Worm (Caenorhabditis elegans) whole organism, early embryonic: Measurements from ENCODE around the gene rps-21.
A peak's percentile ranks its signal among the peaks of the same experiment; 100 is the strongest.

Experiments used
- B0310.2 ChIP-seq: sonication (generic microtip); optimal IDR thresholded peaks from 2 replicates; lab custom pipeline; 2016; ENCODE audit warnings: mild to moderate bottlenecking, missing genetic modification characterization, missing compliant biosample characterization
- F13C5.2 ChIP-seq: sonication (generic microtip); optimal IDR thresholded peaks from 2 replicates; lab custom pipeline; 2017; ENCODE audit warnings: mild to moderate bottlenecking, missing genetic modification characterization, inconsistent platforms, missing compliant biosample characterization
- aly-1 ChIP-seq: sonication (generic microtip); optimal IDR thresholded peaks from 2 replicates; lab custom pipeline; 2016; ENCODE audit warnings: missing genetic modification characterization, missing compliant biosample characterization
- ama-1 ChIP-seq: fragments of 150-350 bp; optimal IDR thresholded peaks from 2 replicates; lab custom pipeline; 2014
- ceh-13 ChIP-seq: fragments of 200-800 bp; sonication (Bioruptor generic); optimal IDR thresholded peaks from 2 replicates; lab custom pipeline; 2018; ENCODE audit warnings: mild to moderate bottlenecking, missing genetic modification characterization, missing compliant biosample characterization
- ceh-36 ChIP-seq: sonication (generic microtip); optimal IDR thresholded peaks from 2 replicates; lab custom pipeline; 2016; ENCODE audit warnings: missing genetic modification characterization, inconsistent platforms, missing compliant biosample characterization
- ets-7 ChIP-seq: sonication (generic microtip); optimal IDR thresholded peaks from 2 replicates; lab custom pipeline; 2016; ENCODE audit warnings: missing genotype, missing genetic modification characterization, missing compliant biosample characterization
- flt-1 ChIP-seq: fragments of 200-800 bp; sonication (Bioruptor generic); IDR thresholded peaks from 2 replicates; pipeline ENCODE4 v1.3.6; 2022; ENCODE audit warnings: missing genetic modification characterization, missing compliant biosample characterization
- hmbx-1 ChIP-seq: sonication (generic microtip); optimal IDR thresholded peaks from 2 replicates; lab custom pipeline; 2016; ENCODE audit warnings: mild to moderate bottlenecking, missing genetic modification characterization, missing compliant biosample characterization
- hmg-4 ChIP-seq: fragments of 200-800 bp; sonication (Bioruptor generic); optimal IDR thresholded peaks from 2 replicates; lab custom pipeline; 2018; ENCODE audit warnings: mild to moderate bottlenecking, missing genetic modification characterization, missing compliant biosample characterization
- hnd-1 ChIP-seq: sonication (generic microtip); optimal IDR thresholded peaks from 2 replicates; lab custom pipeline; 2016; ENCODE audit warnings: missing genetic modification characterization, missing compliant biosample characterization
- pes-1 ChIP-seq: fragments of 200-800 bp; sonication (Bioruptor generic); IDR thresholded peaks from 2 replicates; pipeline ENCODE4 v1.3.6; 2022; ENCODE audit warnings: missing genetic modification reagents, missing genetic modification characterization, missing compliant biosample characterization
- scrt-1 ChIP-seq: fragments of 200-800 bp; sonication (Bioruptor generic); IDR thresholded peaks from 2 replicates; pipeline ENCODE4 v1.3.6; 2022; ENCODE audit warnings: missing genetic modification characterization, missing compliant biosample characterization
- sea-1 ChIP-seq: fragments of 200-800 bp; sonication (Bioruptor generic); conservative IDR thresholded peaks from 2 replicates; pipeline ENCODE4 v1.3.6; 2022; ENCODE audit warnings: missing genetic modification characterization, missing compliant biosample characterization
- tbx-11 ChIP-seq: fragments of 200-800 bp; sonication (Bioruptor generic); IDR thresholded peaks from 2 replicates; pipeline ENCODE4 v1.3.6; 2022; ENCODE audit warnings: missing genetic modification characterization, missing compliant biosample characterization
- tbx-37 ChIP-seq: fragments of 200-800 bp; sonication (Bioruptor generic); conservative IDR thresholded peaks from 2 replicates; pipeline ENCODE4 v1.3.6; 2022; ENCODE audit warnings: missing genetic modification reagents, missing genetic modification characterization, missing compliant biosample characterization
- tra-4 ChIP-seq: sonication (generic microtip); optimal IDR thresholded peaks from 2 replicates; lab custom pipeline; 2017; ENCODE audit warnings: missing genetic modification characterization, missing compliant biosample characterization

Gene rps-21

DNA sequence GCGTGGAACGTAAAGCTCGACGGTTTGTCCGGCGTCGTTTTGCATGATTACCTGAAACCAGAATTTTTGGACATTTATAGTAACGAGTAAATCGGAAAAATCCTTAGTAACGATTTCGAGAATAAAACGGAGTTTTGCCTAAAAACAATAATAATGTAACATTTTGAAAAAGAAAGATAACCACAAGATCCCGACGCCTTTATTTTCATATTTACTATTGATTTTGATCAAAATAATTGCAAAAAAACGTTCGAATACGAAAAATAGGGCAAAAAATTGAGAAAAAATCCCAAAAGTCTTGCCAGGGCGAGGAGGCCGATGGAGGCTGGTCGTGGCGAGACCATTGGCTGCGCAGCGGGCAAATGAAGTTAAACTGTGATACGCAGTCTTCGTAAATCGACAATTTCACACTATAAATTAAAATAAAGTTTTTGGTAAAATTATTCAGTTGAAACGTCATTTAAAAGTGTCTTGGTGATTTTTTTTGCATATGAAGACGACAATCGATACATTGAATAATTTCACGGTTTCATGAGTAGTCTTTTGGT is at the start of gene rps-21:
Gene rps-21 (minus strand): TSS at position 51 of the 548 bp plus-strand sequence.
- TF ChIP-seq F13C5.2 (peak; percentile 47), ceh-36 (tag; lab: Kevin White, UChicago) (no peak), hmg-4 (GFP tag; lab: Kevin White, UChicago) (peak; percentile 24), pes-1 (GFP tag; lab: Robert Waterston, UW) (0 out of 2 replicates have a peak, but pooled peaks have one; percentile 32), flt-1 (GFP tag; lab: Robert Waterston, UW) (no peak)

DNA sequence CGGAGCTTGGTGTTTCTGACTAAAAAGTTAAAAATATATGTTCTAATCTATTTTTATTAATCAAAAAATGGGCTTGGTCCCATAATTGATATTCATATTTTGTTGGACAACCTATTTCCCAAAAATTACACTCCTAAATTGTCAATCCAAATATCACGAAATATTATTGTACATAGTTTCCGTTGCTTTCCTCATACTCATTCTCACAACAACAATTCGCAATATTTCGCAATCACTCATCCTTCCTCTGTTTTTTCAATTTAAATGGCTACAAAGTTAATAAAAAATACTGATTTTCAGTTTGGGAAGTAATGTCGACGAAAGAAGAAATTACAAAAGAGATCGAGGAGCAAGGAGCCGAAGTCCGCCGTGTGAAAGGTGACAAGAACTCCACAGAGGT is 49.3 kb upstream of the rps-21 start, which contains the start of gene pars-1:
Gene pars-1 (plus strand): TSS at position 301 of the 400 bp plus-strand sequence.
- TF ChIP-seq tbx-11 (GFP tag; lab: Robert Waterston, UW) (no peak), hmbx-1 (no peak), tra-4 (tag; lab: Kevin White, UChicago) (no peak), ceh-13 (GFP tag; lab: Kevin White, UChicago) (no peak), tbx-37 (GFP tag; lab: Robert Waterston, UW) (no peak), B0310.2 (tag; lab: Kevin White, UChicago) (no peak), ama-1 (no peak), ceh-36 (tag; lab: Kevin White, UChicago) (no peak), scrt-1 (no peak), F13C5.2 (no peak), hmg-4 (GFP tag; lab: Kevin White, UChicago) (no peak), sea-1 (GFP tag; lab: Robert Waterston, UW) (no peak), hnd-1 (tag; lab: Kevin White, UChicago) (no peak), ets-7 (tag; lab: Kevin White, UChicago) (no peak)

ce11 chrIII:7234148-7234547 is 44.7 kb upstream of the rps-21 start, which contains the start of gene ndus-8:
Gene ndus-8, minus strand, starts transcription at chrIII:7234202.
- TF ChIP-seq hnd-1 (tag; lab: Kevin White, UChicago) (no peak), pes-1 (GFP tag; lab: Robert Waterston, UW) (no peak), B0310.2 (tag; lab: Kevin White, UChicago) (no peak), tbx-11 (GFP tag; lab: Robert Waterston, UW) (no peak), hmg-4 (GFP tag; lab: Kevin White, UChicago) (no peak), hmbx-1 (no peak), aly-1 (tag; lab: Kevin White, UChicago) (no peak), ceh-36 (tag; lab: Kevin White, UChicago) (no peak), ets-7 (tag; lab: Kevin White, UChicago) (no peak), F13C5.2 (no peak), ama-1 (no peak), sea-1 (GFP tag; lab: Robert Waterston, UW) (no peak), tbx-37 (GFP tag; lab: Robert Waterston, UW) (no peak), tra-4 (tag; lab: Kevin White, UChicago) (no peak), ceh-13 (GFP tag; lab: Kevin White, UChicago) (no peak)

DNA sequence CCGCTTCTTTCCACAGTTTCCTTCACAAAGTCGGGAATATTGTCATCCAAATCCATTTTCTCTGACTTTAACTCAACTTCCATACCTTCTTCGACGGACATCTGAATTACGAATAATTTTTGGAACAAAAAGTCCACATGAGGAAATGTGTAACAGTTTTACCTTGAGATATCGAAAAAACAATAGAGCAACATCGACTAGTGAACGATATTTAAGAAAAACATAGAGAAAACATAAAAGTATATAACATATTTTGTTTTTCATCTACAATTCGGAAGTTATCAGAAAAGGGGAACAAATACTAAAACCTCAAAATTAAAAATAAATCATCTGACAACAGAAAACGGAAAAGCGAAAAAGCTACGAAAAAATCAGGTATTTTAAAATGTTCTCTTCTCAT is 43.4 kb upstream of the rps-21 start, which contains the start of gene adr-2:
Gene adr-2 (minus strand): TSS at position 101 of the 400 bp plus-strand sequence.
- TF ChIP-seq ets-7 (tag; lab: Kevin White, UChicago) = no peak
- no peak for TF ChIP-seq tra-4 (tag; lab: Kevin White, UChicago)
- no peak for TF ChIP-seq ama-1
- no peak for TF ChIP-seq F13C5.2
- TF ChIP-seq pes-1 (GFP tag; lab: Robert Waterston, UW) = no peak
- no peak for TF ChIP-seq hmg-4 (GFP tag; lab: Kevin White, UChicago)
- no peak for TF ChIP-seq hmbx-1
- TF ChIP-seq sea-1 (GFP tag; lab: Robert Waterston, UW) = no peak
- TF ChIP-seq flt-1 (GFP tag; lab: Robert Waterston, UW) = no peak
- TF ChIP-seq hnd-1 (tag; lab: Kevin White, UChicago) = no peak
- TF ChIP-seq ceh-13 (GFP tag; lab: Kevin White, UChicago) = no peak
- no peak for TF ChIP-seq B0310.2 (tag; lab: Kevin White, UChicago)
- no peak for TF ChIP-seq tbx-11 (GFP tag; lab: Robert Waterston, UW)
- TF ChIP-seq scrt-1 = no peak
- no peak for TF ChIP-seq aly-1 (tag; lab: Kevin White, UChicago)
- TF ChIP-seq tbx-37 (GFP tag; lab: Robert Waterston, UW) = no peak
- no peak for TF ChIP-seq ceh-36 (tag; lab: Kevin White, UChicago)

ce11 chrIII:7230841-7231240 is 41.4 kb upstream of the rps-21 start, which contains the start of gene R151.10:
Gene R151.10, minus strand, starts transcription at chrIII:7230941.
- TF ChIP-seq tbx-37 (GFP tag; lab: Robert Waterston, UW) (no peak), hmg-4 (GFP tag; lab: Kevin White, UChicago) (no peak), ets-7 (tag; lab: Kevin White, UChicago) (no peak), tbx-11 (GFP tag; lab: Robert Waterston, UW) (no peak), sea-1 (GFP tag; lab: Robert Waterston, UW) (no peak), ama-1 (no peak), hmbx-1 (no peak), ceh-13 (GFP tag; lab: Kevin White, UChicago) (no peak), ceh-36 (tag; lab: Kevin White, UChicago) (no peak), hnd-1 (tag; lab: Kevin White, UChicago) (no peak), tra-4 (tag; lab: Kevin White, UChicago) (no peak), aly-1 (tag; lab: Kevin White, UChicago) (no peak)

DNA sequence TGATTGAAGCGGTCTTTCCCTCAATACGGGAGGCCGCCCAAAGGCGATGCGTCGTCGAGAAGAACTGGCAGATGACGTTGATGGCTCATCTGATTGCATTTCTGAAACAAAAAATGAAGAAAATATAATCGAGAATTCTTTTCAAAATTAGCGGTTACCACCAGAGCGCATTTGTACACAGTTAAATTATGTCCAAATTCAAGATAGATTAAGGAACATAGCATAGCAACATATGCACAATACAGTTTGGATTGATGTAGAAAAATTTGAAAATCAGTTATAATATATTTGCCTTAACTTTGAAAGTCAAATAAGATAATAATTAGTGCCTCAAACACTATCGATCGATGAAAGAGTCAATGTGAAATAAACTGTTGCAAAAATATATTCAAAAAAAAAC is 40.3 kb upstream of the rps-21 start, which contains the start of gene R151.8:
Gene R151.8 (minus strand): TSS at position 101 of the 400 bp plus-strand sequence.
- TF ChIP-seq ceh-13 (GFP tag; lab: Kevin White, UChicago) (no peak), ets-7 (tag; lab: Kevin White, UChicago) (no peak), hnd-1 (tag; lab: Kevin White, UChicago) (no peak), aly-1 (tag; lab: Kevin White, UChicago) (no peak), pes-1 (GFP tag; lab: Robert Waterston, UW) (no peak), tra-4 (tag; lab: Kevin White, UChicago) (no peak), hmg-4 (GFP tag; lab: Kevin White, UChicago) (no peak), tbx-11 (GFP tag; lab: Robert Waterston, UW) (no peak), ceh-36 (tag; lab: Kevin White, UChicago) (no peak), hmbx-1 (no peak), sea-1 (GFP tag; lab: Robert Waterston, UW) (no peak), B0310.2 (tag; lab: Kevin White, UChicago) (no peak), scrt-1 (no peak), flt-1 (GFP tag; lab: Robert Waterston, UW) (no peak), tbx-37 (GFP tag; lab: Robert Waterston, UW) (no peak), F13C5.2 (no peak), ama-1 (no peak)
